Fruit fly (Drosophila melanogaster): ENCODE results near the gene Polr2C.

Gene Polr2C

DNA sequence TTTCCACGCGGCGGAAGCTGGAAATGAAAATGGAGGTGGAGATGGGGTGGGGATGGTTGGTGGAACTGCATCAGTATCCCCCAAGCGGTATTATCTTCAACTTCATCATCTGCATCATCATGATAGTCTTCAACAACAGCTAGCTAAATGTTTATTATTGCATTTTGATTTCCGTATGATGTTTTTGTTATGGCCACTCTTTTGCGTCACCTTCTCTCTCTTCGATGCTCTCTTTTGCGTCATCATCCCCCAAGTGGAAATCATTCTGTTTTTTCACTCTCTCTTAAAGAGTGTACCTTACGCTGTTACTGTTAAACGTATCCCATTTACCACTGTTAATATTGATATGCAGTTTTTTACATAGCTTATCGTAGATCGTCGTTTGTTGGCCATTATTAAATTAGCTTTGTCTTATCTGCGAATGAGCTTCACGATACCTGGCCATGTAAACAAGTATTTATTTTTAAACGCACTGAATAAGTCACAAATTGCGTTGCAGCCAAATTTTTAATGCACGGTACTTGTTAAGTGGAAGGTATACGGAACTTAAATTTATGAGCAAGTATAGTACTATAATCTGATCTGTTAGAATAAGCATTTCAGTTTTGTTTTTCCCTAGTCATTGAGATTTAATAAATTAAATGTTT lies 44.9 kb downstream of the Polr2C start (continued):
- TF ChIP-seq CG12744 (GFP tag; optimal IDR thresholded peaks at IDR 0.05) (no peak), ap (GFP tag; IDR thresholded peaks at IDR 0.05) (no peak), z (GFP tag; IDR thresholded peaks at IDR 0.05) (no peak), gro (GFP tag; optimal IDR thresholded peaks at IDR 0.05) (no peak), CG14050 (GFP tag; IDR thresholded peaks at IDR 0.05) (no peak), CG10979 (tag; optimal IDR thresholded peaks at IDR 0.05) (no peak), CG3847 (GFP tag; IDR thresholded peaks at IDR 0.05) (no peak), Sox102F (GFP tag; optimal IDR thresholded peaks at IDR 0.05) (no peak), ems (GFP tag; optimal IDR thresholded peaks at IDR 0.05) (no peak), CG9797 (GFP tag; optimal IDR thresholded peaks at IDR 0.05) (no peak), Trl (optimal IDR thresholded peaks at IDR 0.05) (peak; percentile 87 to 90), Trl (GFP tag; optimal IDR thresholded peaks at IDR 0.05) (no peak), CG7839 (tag; optimal IDR thresholded peaks at IDR 0.05) (no peak), danr (GFP tag; IDR thresholded peaks at IDR 0.05) (no peak), Dll (GFP tag; IDR thresholded peaks at IDR 0.05; ENCODE audit: partially characterized antibody) (0 out of 4 replicates have a peak, but pooled peaks have one; percentile 25), corto (GFP tag; optimal IDR thresholded peaks at IDR 0.05) (peak; percentile 47), Hey (tag; optimal IDR thresholded peaks at IDR 0.05) (no peak), Mrtf (GFP tag; IDR thresholded peaks at IDR 0.05) (no peak), CG3163 (GFP tag; optimal IDR thresholded peaks at IDR 0.05) (peak; percentile 95), lmd (GFP tag; IDR thresholded peaks at IDR 0.05) (no peak), CG6689 (GFP tag; IDR thresholded peaks at IDR 0.05) (peak; percentile 19; the same call in 1 of the 2 replicates), nau (GFP tag; optimal IDR thresholded peaks at IDR 0.05) (no peak), stwl (tag; optimal IDR thresholded peaks at IDR 0.05) (no peak), HmgD (GFP tag; optimal IDR thresholded peaks at IDR 0.05) (no peak), Vsx1 (GFP tag; optimal IDR thresholded peaks at IDR 0.05) (peak; percentile 21), tna (GFP tag; IDR thresholded peaks at IDR 0.05; ENCODE audit: partially characterized antibody) (no peak), abd-A (tag; optimal IDR thresholded peaks at IDR 0.05) (peak; percentile 9), chinmo (GFP tag; IDR thresholded peaks at IDR 0.05; ENCODE audit: partially characterized antibody) (0 out of 4 replicates have a peak, but pooled peaks have one; percentile 59), Rx (GFP tag; IDR thresholded peaks at IDR 0.05) (no peak), chn (GFP tag; optimal IDR thresholded peaks at IDR 0.05) (no peak), CG12236 (GFP tag; optimal IDR thresholded peaks at IDR 0.05) (no peak), ttk (GFP tag; IDR thresholded peaks at IDR 0.05) (0 out of 2 replicates have a peak, but pooled peaks have one; percentile 16), cg (GFP tag; optimal IDR thresholded peaks at IDR 0.05) (no peak), schlank (tag; optimal IDR thresholded peaks at IDR 0.05) (no peak), pan (optimal IDR thresholded peaks at IDR 0.05) (no peak), pan (GFP tag; optimal IDR thresholded peaks at IDR 0.05 in 1 of 2, IDR thresholded peaks at IDR 0.05 in 1 of 2) (no peak), Pdp1 (GFP tag; optimal IDR thresholded peaks at IDR 0.05) (peak in 1 of 2 experiments; percentile 3), CG17612 (GFP tag; IDR thresholded peaks at IDR 0.05) (no peak), chm (GFP tag; IDR thresholded peaks at IDR 0.05) (peak; percentile 35; the same call in 1 of the 2 replicates), jumu (GFP tag; optimal IDR thresholded peaks at IDR 0.05) (no peak), Dbx (GFP tag; IDR thresholded peaks at IDR 0.05) (no peak), CG32772 (GFP tag; IDR thresholded peaks at IDR 0.05) (no peak), Sry-β (GFP tag; optimal IDR thresholded peaks at IDR 0.05) (no peak), CG10274 (GFP tag; optimal IDR thresholded peaks at IDR 0.05) (no peak), yki (optimal IDR thresholded peaks at IDR 0.05) (peak; percentile 25), CG14860 (GFP tag; IDR thresholded peaks at IDR 0.05; ENCODE audit: partially characterized antibody) (no peak), Myb (GFP tag; optimal IDR thresholded peaks at IDR 0.05) (no peak), Eip74EF (GFP tag; optimal IDR thresholded peaks at IDR 0.05) (peak in 1 of 2 experiments; percentile 13), HLH54F (GFP tag; optimal IDR thresholded peaks at IDR 0.05) (no peak), sima (GFP tag; optimal IDR thresholded peaks at IDR 0.05) (no peak), CG14965 (GFP tag; optimal IDR thresholded peaks at IDR 0.05; ENCODE audit: borderline replicate concordance) (no peak)

Data from whole organism, embryonic.